Worm (Caenorhabditis elegans) whole organism, L1 larva: ENCODE results near the gene F53F8.4.

Source experiments
- Y116A8C.19 ChIP-seq: sonication (generic microtip); optimal IDR thresholded peaks from 2 replicates; lab custom pipeline; 2016; ENCODE audit warnings: missing compliant biosample characterization, missing genetic modification characterization, borderline replicate concordance
- aha-1 ChIP-seq: fragments of 150-350 bp; optimal IDR thresholded peaks from 2 replicates; lab custom pipeline; 2014; ENCODE audit warnings: missing biosample characterization, missing genetic modification characterization
- alr-1 ChIP-seq: fragments of 200-800 bp; sonication (Bioruptor generic); optimal IDR thresholded peaks from 2 replicates; lab custom pipeline; 2018; ENCODE audit warnings: borderline replicate concordance, mild to moderate bottlenecking, missing genetic modification characterization, missing compliant biosample characterization
- ama-1 ChIP-seq: fragments of 150-350 bp; optimal IDR thresholded peaks from 2 replicates; lab custom pipeline; 2014
- blmp-1 ChIP-seq: fragments of 150-350 bp; optimal IDR thresholded peaks from 2 replicates; lab custom pipeline; 2014; ENCODE audit warnings: missing biosample characterization, missing genetic modification characterization
- efl-3 ChIP-seq: fragments of 200-800 bp; sonication (Bioruptor generic); optimal IDR thresholded peaks from 2 replicates; lab custom pipeline; 2018; ENCODE audit warnings: mild to moderate bottlenecking, missing genetic modification characterization, missing compliant biosample characterization
- egl-13 ChIP-seq: sonication (generic microtip); optimal IDR thresholded peaks from 2 replicates; lab custom pipeline; 2016; ENCODE audit warnings: missing genotype, missing genetic modification reagents, missing genetic modification characterization, missing compliant biosample characterization
- elt-3 ChIP-seq, 6 experiments: fragments of 150-350 bp in 1 of 6; sonication (generic microtip); optimal IDR thresholded peaks; 2 replicates each; lab custom pipeline; 2017 to 2018; ENCODE audit warnings: missing biosample characterization in 6 of 6, missing genetic modification characterization in 6 of 6, inconsistent platforms in 1 of 6
- fkh-10 ChIP-seq: sonication (generic microtip); optimal IDR thresholded peaks from 2 replicates; lab custom pipeline; 2017; ENCODE audit warnings: missing biosample characterization, missing genetic modification reagents, missing genetic modification characterization
- fkh-4 ChIP-seq: sonication (generic microtip); optimal IDR thresholded peaks from 2 replicates; lab custom pipeline; 2016; ENCODE audit warnings: missing compliant biosample characterization, missing genetic modification characterization, borderline replicate concordance
- fkh-8 ChIP-seq: sonication (generic microtip); optimal IDR thresholded peaks from 2 replicates; lab custom pipeline; 2016; ENCODE audit warnings: mild to moderate bottlenecking, missing genetic modification characterization, missing compliant biosample characterization
- hlh-4 ChIP-seq: sonication (generic microtip); optimal IDR thresholded peaks from 2 replicates; lab custom pipeline; 2016; ENCODE audit warnings: mild to moderate bottlenecking, missing genetic modification characterization, missing compliant biosample characterization
- irx-1 ChIP-seq: sonication (generic microtip); optimal IDR thresholded peaks from 2 replicates; lab custom pipeline; 2016; ENCODE audit warnings: missing genetic modification characterization, missing compliant biosample characterization
- isw-1 ChIP-seq: fragments of 200-800 bp; sonication (Bioruptor generic); IDR thresholded peaks from 2 replicates; pipeline ENCODE4 v1.3.6; 2022; ENCODE audit warnings: missing genetic modification characterization, missing compliant biosample characterization
- lin-14 ChIP-seq: fragments of 200-800 bp; sonication (Bioruptor generic); optimal IDR thresholded peaks from 2 replicates; lab custom pipeline; 2018; ENCODE audit warnings: mild to moderate bottlenecking, missing genetic modification characterization, moderate library complexity, missing compliant biosample characterization
- mab-9 ChIP-seq: fragments of 200-800 bp; sonication (Bioruptor generic); IDR thresholded peaks from 2 replicates; pipeline ENCODE4 v1.3.6; 2022; ENCODE audit warnings: missing genetic modification reagents, missing genetic modification characterization, missing compliant biosample characterization
- mdl-1 ChIP-seq, 2 experiments: fragments of 150-350 bp; optimal IDR thresholded peaks; 2 replicates each; lab custom pipeline; 2014 to 2017; ENCODE audit warnings: missing biosample characterization in 2 of 2, missing genetic modification characterization in 2 of 2, inconsistent platforms in 1 of 2
- nhr-20 ChIP-seq: sonication (generic microtip); optimal IDR thresholded peaks from 2 replicates; lab custom pipeline; 2016; ENCODE audit warnings: mild to moderate bottlenecking, missing genetic modification characterization, missing compliant biosample characterization
- nhr-76 ChIP-seq: sonication (generic microtip); optimal IDR thresholded peaks from 2 replicates; lab custom pipeline; 2017; ENCODE audit warnings: missing biosample characterization, missing genetic modification characterization
- nhr-84 ChIP-seq: sonication (generic microtip); optimal IDR thresholded peaks from 2 replicates; lab custom pipeline; 2017; ENCODE audit warnings: missing biosample characterization, missing genetic modification characterization
- skn-1 ChIP-seq: fragments of 150-350 bp; optimal IDR thresholded peaks from 2 replicates; lab custom pipeline; 2014; ENCODE audit warnings: missing biosample characterization, missing genetic modification characterization
- tbx-2 ChIP-seq: sonication (generic microtip); optimal IDR thresholded peaks from 2 replicates; lab custom pipeline; 2016; ENCODE audit warnings: missing genetic modification characterization, missing compliant biosample characterization
- unc-62 ChIP-seq: fragments of 150-350 bp; optimal IDR thresholded peaks from 2 replicates; lab custom pipeline; 2014; ENCODE audit warnings: missing biosample characterization, missing genetic modification reagents, missing genetic modification characterization
- unc-86 ChIP-seq: sonication (generic microtip); optimal IDR thresholded peaks from 2 replicates; lab custom pipeline; 2016; ENCODE audit warnings: missing genetic modification characterization, missing compliant biosample characterization
- xbp-1 ChIP-seq: sonication (generic microtip); optimal IDR thresholded peaks from 2 replicates; lab custom pipeline; 2016; ENCODE audit warnings: missing genetic modification characterization, missing compliant biosample characterization
- ztf-11 ChIP-seq, 2 experiments: sonication (generic microtip); optimal IDR thresholded peaks; 2 replicates each; lab custom pipeline; 2016 to 2017; ENCODE audit warnings: missing genetic modification characterization in 2 of 2, missing biosample characterization in 1 of 2, missing compliant biosample characterization in 1 of 2

F53F8.4 gene

ce11 chrV:20651923-20652322, 39.6 kb downstream of the F53F8.4 start:
- TF ChIP-seq fkh-10 (GFP tag; lab: Kevin White, UChicago) (peak; percentile 32), alr-1 (tag; lab: Kevin White, UChicago) (no peak), efl-3 (GFP tag; lab: Kevin White, UChicago) (no peak)

ce11 chrV:20648868-20649267, 42.6 kb downstream of the F53F8.4 start:
- TF ChIP-seq egl-13 (tag; lab: Kevin White, UChicago) (no peak), alr-1 (tag; lab: Kevin White, UChicago) (no peak), unc-86 (tag; lab: Kevin White, UChicago) (no peak), isw-1 (GFP tag; lab: Robert Waterston, UW) (no peak), blmp-1 (tag; lab: Kevin White, UChicago) (peak; percentile 23), lin-14 (GFP tag; lab: Kevin White, UChicago) (peak; percentile 31), hlh-4 (tag; lab: Kevin White, UChicago) (no peak), elt-3 (tag; optimal IDR thresholded peaks at IDR 0.05; lab: Kevin White, UChicago) (peak in 1 of 6 experiments; percentile 30), nhr-76 (tag; lab: Kevin White, UChicago) (no peak), nhr-20 (no peak), xbp-1 (tag; lab: Kevin White, UChicago) (no peak), ama-1 (lab: Kevin White, UChicago) (no peak), irx-1 (no peak), fkh-10 (GFP tag; lab: Kevin White, UChicago) (no peak), mdl-1 (tag; optimal IDR thresholded peaks at IDR 0.05; lab: Kevin White, UChicago) (no peak), fkh-4 (no peak)

- TF ChIP-seq mab-9 (0 out of 2 replicates have a peak, but pooled peaks have one; percentile 10), lin-14 (GFP tag; lab: Kevin White, UChicago) (no peak), skn-1 (tag; lab: Kevin White, UChicago) (no peak), tbx-2 (tag; lab: Kevin White, UChicago) (no peak), Y116A8C.19 (tag; lab: Kevin White, UChicago) (no peak)
These were observed 46.0 kb downstream of the F53F8.4 start for ce11 chrV:20645479-20645878.

DNA sequence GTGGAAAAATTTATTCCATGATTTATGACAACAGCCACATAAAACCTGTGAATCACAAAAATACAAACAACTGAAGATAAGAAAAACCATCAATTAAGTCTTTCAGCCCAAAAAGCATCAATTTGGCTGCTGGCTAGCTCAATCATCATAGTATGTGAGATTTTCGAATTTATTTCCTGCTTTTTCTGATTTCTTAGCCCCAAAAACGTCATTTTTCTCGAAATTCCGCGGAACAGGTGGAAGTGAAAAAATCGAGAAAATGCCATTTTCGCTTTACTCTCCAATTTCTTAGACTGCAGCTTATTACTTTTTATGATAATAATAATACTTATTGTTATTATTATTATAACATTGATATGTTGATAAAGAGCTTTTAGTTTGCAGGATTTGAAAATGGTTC, 49.6 kb downstream of the F53F8.4 start, which contains the start of gene srxa-15:
srxa-15 (plus strand) TSS at position 301 of the 400 bp plus-strand sequence.
- TF ChIP-seq hlh-4 (tag; lab: Kevin White, UChicago), result peak; percentile 60
- TF ChIP-seq nhr-84, result no peak
- TF ChIP-seq ztf-11 (tag; optimal IDR thresholded peaks at IDR 0.05; lab: Kevin White, UChicago), result no peak
- TF ChIP-seq fkh-8 (tag; lab: Kevin White, UChicago), result peak; percentile 7
- TF ChIP-seq aha-1 (tag; lab: Kevin White, UChicago), result no peak
- no peak for TF ChIP-seq unc-62 (GFP tag; lab: Kevin White, UChicago)
